Fruit fly (Drosophila melanogaster) whole organism, prepupa: ENCODE measurements around the gene CG9426.

Experiments used
- Blimp-1 ChIP-seq: fragments of 200-800 bp; sonication (Bioruptor generic); optimal IDR thresholded peaks from 3 replicates; lab custom pipeline; 2017; ENCODE audit warnings: missing biosample characterization, missing genetic modification characterization, mild to moderate bottlenecking, moderate library complexity, missing genetic modification reagents
- CG10669 ChIP-seq: fragments of 200-800 bp; sonication (Bioruptor generic); optimal IDR thresholded peaks from 3 replicates; lab custom pipeline; 2018; ENCODE audit warnings: missing biosample characterization, mild to moderate bottlenecking, missing genetic modification characterization, moderate library complexity
- CG11294 ChIP-seq: fragments of 200-800 bp; sonication (Bioruptor generic); IDR thresholded peaks from 2 replicates; pipeline ENCODE4 v1.3.6; 2022; ENCODE audit warnings: missing biosample characterization, missing genetic modification characterization
- CG15336 ChIP-seq: fragments of 200-800 bp; sonication (Bioruptor generic); IDR thresholded peaks from 2 replicates; pipeline ENCODE4 v1.3.6; 2022; ENCODE audit warnings: missing biosample characterization, missing genetic modification characterization
- CG16779 ChIP-seq: fragments of 200-800 bp; sonication (Bioruptor generic); optimal IDR thresholded peaks from 3 replicates; lab custom pipeline; 2017; ENCODE audit warnings: missing biosample characterization, mild to moderate bottlenecking, missing genetic modification characterization
- CG3032 ChIP-seq: fragments of 200-800 bp; optimal IDR thresholded peaks from 2 replicates; lab custom pipeline; 2019; ENCODE audit warnings: missing biosample characterization, mild to moderate bottlenecking, missing genetic modification characterization, moderate library complexity
- CG31627 ChIP-seq: fragments of 200-800 bp; sonication (Bioruptor generic); optimal IDR thresholded peaks from 3 replicates; lab custom pipeline; 2016; ENCODE audit warnings: missing biosample characterization, missing genetic modification characterization
- CG32006 ChIP-seq: fragments of 200-800 bp; sonication (Bioruptor generic); optimal IDR thresholded peaks from 3 replicates; lab custom pipeline; 2017; ENCODE audit warnings: missing biosample characterization, mild to moderate bottlenecking, missing genetic modification characterization
- CG34406 ChIP-seq: fragments of 200-800 bp; sonication (Bioruptor generic); optimal IDR thresholded peaks from 3 replicates; lab custom pipeline; 2016; ENCODE audit warnings: missing biosample characterization, missing genetic modification characterization
- CG3919 ChIP-seq: fragments of 200-800 bp; sonication (Bioruptor generic); optimal IDR thresholded peaks from 3 replicates; lab custom pipeline; 2016; ENCODE audit warnings: missing biosample characterization, missing genetic modification characterization
- CG6163 ChIP-seq: fragments of 200-800 bp; sonication (Bioruptor generic); IDR thresholded peaks from 3 replicates; pipeline ENCODE4 v1.3.6; 2022; ENCODE audit warnings: missing biosample characterization, missing genetic modification characterization
- CG6276 ChIP-seq: fragments of 200-800 bp; sonication (Bioruptor generic); optimal IDR thresholded peaks from 2 replicates; lab custom pipeline; 2017; ENCODE audit warnings: missing biosample characterization, mild to moderate bottlenecking, missing genetic modification characterization
- CG6808 ChIP-seq: fragments of 200-800 bp; sonication (Bioruptor generic); optimal IDR thresholded peaks from 3 replicates; lab custom pipeline; 2017; ENCODE audit warnings: missing biosample characterization, missing genetic modification characterization, mild to moderate bottlenecking, moderate library complexity, missing genetic modification reagents
- CG6854 ChIP-seq: fragments of 200-800 bp; sonication (Bioruptor generic); optimal IDR thresholded peaks from 2 replicates; lab custom pipeline; 2017; ENCODE audit warnings: missing biosample characterization, mild to moderate bottlenecking, missing genetic modification characterization
- CG8119 ChIP-seq: fragments of 200-800 bp; sonication (Bioruptor generic); IDR thresholded peaks from 3 replicates; pipeline ENCODE4 v1.3.6; 2022; ENCODE audit warnings: missing biosample characterization, missing genetic modification characterization
- CG8319 ChIP-seq: fragments of 200-800 bp; sonication (Bioruptor generic); optimal IDR thresholded peaks from 3 replicates; lab custom pipeline; 2016; ENCODE audit warnings: missing biosample characterization, missing genetic modification characterization
- CG8632 ChIP-seq: fragments of 200-800 bp; sonication (Bioruptor generic); optimal IDR thresholded peaks from 3 replicates; lab custom pipeline; 2016; ENCODE audit warnings: missing biosample characterization, missing genetic modification characterization
- Eip93F ChIP-seq: fragments of 200-800 bp; sonication (Bioruptor generic); optimal IDR thresholded peaks from 2 replicates; lab custom pipeline; 2016; ENCODE audit warnings: missing biosample characterization, mild to moderate bottlenecking, missing genetic modification characterization
- Ets21C ChIP-seq: fragments of 200-800 bp; sonication (Bioruptor generic); optimal IDR thresholded peaks from 3 replicates; lab custom pipeline; 2016; ENCODE audit warnings: missing biosample characterization, missing genetic modification characterization
- Ets96B ChIP-seq: fragments of 200-800 bp; optimal IDR thresholded peaks from 2 replicates; lab custom pipeline; 2019; ENCODE audit warnings: missing biosample characterization, mild to moderate bottlenecking, missing genetic modification characterization, moderate library complexity
- Gug ChIP-seq: fragments of 200-800 bp; sonication (Bioruptor generic); IDR thresholded peaks from 2 replicates; pipeline ENCODE4 v1.3.6; 2022; ENCODE audit warnings: missing biosample characterization, missing genetic modification characterization
- Hr38 ChIP-seq: sonication (Bioruptor generic); optimal IDR thresholded peaks from 2 replicates; lab custom pipeline; 2016; ENCODE audit warnings: missing biosample characterization, missing genetic modification characterization
- Hr39 ChIP-seq: fragments of 200-800 bp; sonication (Bioruptor generic); optimal IDR thresholded peaks from 2 replicates; lab custom pipeline; 2016; ENCODE audit warnings: missing biosample characterization, missing genetic modification characterization
- Met ChIP-seq: fragments of 200-800 bp; sonication (Bioruptor generic); optimal IDR thresholded peaks from 3 replicates; lab custom pipeline; 2016; ENCODE audit warnings: missing biosample characterization, missing genetic modification characterization
- OdsH ChIP-seq: fragments of 200-800 bp; sonication (Bioruptor generic); optimal IDR thresholded peaks from 3 replicates; lab custom pipeline; 2016; ENCODE audit warnings: missing biosample characterization, missing genetic modification characterization
- Sox15 ChIP-seq: fragments of 200-800 bp; sonication (Bioruptor generic); optimal IDR thresholded peaks from 3 replicates; lab custom pipeline; 2016; ENCODE audit warnings: missing biosample characterization, missing genetic modification characterization
- cyc ChIP-seq: fragments of 200-800 bp; sonication (Bioruptor generic); optimal IDR thresholded peaks from 3 replicates; lab custom pipeline; 2016; ENCODE audit warnings: missing biosample characterization, missing genetic modification characterization
- dac ChIP-seq: fragments of 200-800 bp; sonication (Bioruptor generic); optimal IDR thresholded peaks from 2 replicates; lab custom pipeline; 2017; ENCODE audit warnings: missing biosample characterization, mild to moderate bottlenecking, missing genetic modification characterization
- dsx ChIP-seq: fragments of 200-800 bp; optimal IDR thresholded peaks from 3 replicates; lab custom pipeline; 2019; ENCODE audit warnings: missing biosample characterization, mild to moderate bottlenecking, missing genetic modification characterization, moderate library complexity; ENCODE audit not compliant: poor library complexity, severe bottlenecking
- eg ChIP-seq: fragments of 200-800 bp; sonication (Bioruptor generic); IDR thresholded peaks from 3 replicates; pipeline ENCODE4 v1.3.6; 2022; ENCODE audit warnings: missing biosample characterization, missing genetic modification characterization
- esn ChIP-seq: fragments of 200-800 bp; sonication (Bioruptor generic); optimal IDR thresholded peaks from 2 replicates; lab custom pipeline; 2016; ENCODE audit warnings: missing biosample characterization, mild to moderate bottlenecking, missing genetic modification characterization, moderate library complexity
- fd59A ChIP-seq: fragments of 200-800 bp; sonication (Bioruptor generic); optimal IDR thresholded peaks from 2 replicates; lab custom pipeline; 2017; ENCODE audit warnings: missing biosample characterization, mild to moderate bottlenecking, missing genetic modification characterization, missing genetic modification reagents
- fd85E ChIP-seq: fragments of 200-800 bp; sonication (Bioruptor generic); optimal IDR thresholded peaks from 3 replicates; lab custom pipeline; 2016; ENCODE audit warnings: missing biosample characterization, missing genetic modification characterization
- fkh ChIP-seq: fragments of 200-800 bp; sonication (Bioruptor generic); optimal IDR thresholded peaks from 3 replicates; lab custom pipeline; 2017; ENCODE audit warnings: missing biosample characterization, mild to moderate bottlenecking, missing genetic modification characterization, moderate library complexity
- lz ChIP-seq: fragments of 200-800 bp; sonication (Bioruptor generic); optimal IDR thresholded peaks from 3 replicates; lab custom pipeline; 2016; ENCODE audit warnings: missing biosample characterization, missing genetic modification characterization
- net ChIP-seq: fragments of 200-800 bp; sonication (Bioruptor generic); optimal IDR thresholded peaks from 3 replicates; lab custom pipeline; 2016; ENCODE audit warnings: missing biosample characterization, missing genetic modification characterization
- pdm3 ChIP-seq: fragments of 200-800 bp; sonication (Bioruptor generic); optimal IDR thresholded peaks from 3 replicates; lab custom pipeline; 2016; ENCODE audit warnings: missing biosample characterization, missing genetic modification characterization
- spab ChIP-seq: fragments of 200-800 bp; sonication (Bioruptor generic); optimal IDR thresholded peaks from 2 replicates; lab custom pipeline; 2017; ENCODE audit warnings: missing biosample characterization, mild to moderate bottlenecking, missing genetic modification characterization, missing genetic modification reagents
- ss ChIP-seq, 2 experiments: fragments of 200-800 bp; sonication (Bioruptor generic); optimal IDR thresholded peaks; 2 replicates in 1 of 2; 3 replicates in 1 of 2; lab custom pipeline; 2017 to 2018; ENCODE audit warnings: mild to moderate bottlenecking in 2 of 2, missing biosample characterization in 2 of 2, missing genetic modification characterization in 2 of 2, moderate library complexity in 1 of 2
- topi ChIP-seq: fragments of 200-800 bp; sonication (Bioruptor generic); optimal IDR thresholded peaks from 3 replicates; lab custom pipeline; 2016; ENCODE audit warnings: missing biosample characterization, missing genetic modification characterization
- vri ChIP-seq: fragments of 200-800 bp; sonication (Bioruptor generic); optimal IDR thresholded peaks from 3 replicates; lab custom pipeline; 2016; ENCODE audit warnings: missing biosample characterization, mild to moderate bottlenecking, missing genetic modification characterization

Gene CG9426

dm6 chr2L:13231739-13232138, 12.0 kb upstream of the CG9426 start, which contains the start of gene Prosalpha6T:
Gene Prosalpha6T (plus strand): TSS chr2L:13232039.
- TF ChIP-seq Eip93F (GFP tag; lab: Kevin White, UChicago): no peak
- no peak for TF ChIP-seq CG3919 (GFP tag; lab: Kevin White, UChicago)
- TF ChIP-seq Met (GFP tag; lab: Kevin White, UChicago): no peak
- TF ChIP-seq CG8632 (GFP tag; lab: Kevin White, UChicago): no peak
- TF ChIP-seq fd59A: no peak
- no peak for TF ChIP-seq dsx (GFP tag; lab: Kevin White, UChicago)

- TF ChIP-seq CG6854: no peak
- no peak for TF ChIP-seq Sox15 (GFP tag; lab: Kevin White, UChicago)
- no peak for TF ChIP-seq lz (GFP tag; lab: Kevin White, UChicago)
- TF ChIP-seq ss (GFP tag; optimal IDR thresholded peaks at IDR 0.05; lab: Kevin White, UChicago): no peak
- no peak for TF ChIP-seq topi (GFP tag; lab: Kevin White, UChicago)
- TF ChIP-seq vri: no peak
- TF ChIP-seq CG8319: no peak
- no peak for TF ChIP-seq CG10669 (GFP tag; lab: Kevin White, UChicago)
- no peak for TF ChIP-seq CG32006 (GFP tag; lab: Kevin White, UChicago)
Measured at dm6 chr2L:13229388-13229882, 9.7 kb upstream of the CG9426 start, which contains the start of gene CG16815. Gene CG16815 (plus strand): TSS chr2L:13229832.

- TF ChIP-seq CG6163: no peak
- no peak for TF ChIP-seq lz (GFP tag; lab: Kevin White, UChicago)
- no peak for TF ChIP-seq net (GFP tag; lab: Kevin White, UChicago)
- TF ChIP-seq OdsH (GFP tag; lab: Kevin White, UChicago): no peak
- no peak for TF ChIP-seq esn (GFP tag; lab: Kevin White, UChicago)
- TF ChIP-seq topi (GFP tag; lab: Kevin White, UChicago): no peak
- TF ChIP-seq pdm3: no peak
- no peak for TF ChIP-seq Gug (GFP tag; lab: Robert Waterston, UW)
Measured at dm6 chr2L:13227242-13227641, 7.5 kb upstream of the CG9426 start, which contains the start of gene CG16813. Gene CG16813 (plus strand): TSS chr2L:13227529.

- TF ChIP-seq CG3032 (tag; lab: Kevin White, UChicago): no peak
- TF ChIP-seq Ets21C (GFP tag; lab: Kevin White, UChicago): no peak
- no peak for TF ChIP-seq dac (GFP tag; lab: Kevin White, UChicago)
- TF ChIP-seq CG6276 (GFP tag; lab: Kevin White, UChicago): no peak
- TF ChIP-seq Ets96B (tag; lab: Kevin White, UChicago): no peak
- no peak for TF ChIP-seq vri
- TF ChIP-seq net (GFP tag; lab: Kevin White, UChicago): no peak
- TF ChIP-seq Met (GFP tag; lab: Kevin White, UChicago): no peak
- no peak for TF ChIP-seq Gug (GFP tag; lab: Robert Waterston, UW)
- no peak for TF ChIP-seq CG15336 (GFP tag; lab: Robert Waterston, UW)
- TF ChIP-seq lz (GFP tag; lab: Kevin White, UChicago): no peak
Measured at dm6 chr2L:13225225-13225840, 5.6 kb upstream of the CG9426 start, which contains the start of gene CG15480. Gene CG15480 (minus strand): TSS chr2L:13225275.

- peak; percentile 41 for TF ChIP-seq CG8632 (GFP tag; lab: Kevin White, UChicago)
- TF ChIP-seq fd85E (GFP tag; lab: Kevin White, UChicago): no peak
- peak; percentile 51 for TF ChIP-seq CG31627 (GFP tag; lab: Kevin White, UChicago)
- peak; percentile 49 for TF ChIP-seq cyc (GFP tag; lab: Kevin White, UChicago)
- TF ChIP-seq CG34406: peak; percentile 48
- peak; percentile 60; the same call in 1 of the 2 replicates for TF ChIP-seq CG15336 (GFP tag; lab: Robert Waterston, UW)
- no peak for TF ChIP-seq Hr38
- peak; percentile 70 for TF ChIP-seq esn (GFP tag; lab: Kevin White, UChicago)
- no peak for TF ChIP-seq Blimp-1
- TF ChIP-seq CG8119 (GFP tag; lab: Robert Waterston, UW): peak; percentile 43; the same call in 1 of the 3 replicates
- peak; percentile 66 for TF ChIP-seq eg (GFP tag; lab: Robert Waterston, UW)
- TF ChIP-seq CG6276 (GFP tag; lab: Kevin White, UChicago): no peak
- TF ChIP-seq Gug (GFP tag; lab: Robert Waterston, UW): peak; percentile 35; the same call in 1 of the 2 replicates
- peak; percentile 44 for TF ChIP-seq Hr39 (GFP tag; lab: Kevin White, UChicago)
- TF ChIP-seq CG16779: no peak
- no peak for TF ChIP-seq spab
- no peak for TF ChIP-seq lz (GFP tag; lab: Kevin White, UChicago)
- no peak for TF ChIP-seq CG11294
- TF ChIP-seq fkh (GFP tag; lab: Kevin White, UChicago): peak; percentile 78
- TF ChIP-seq Sox15 (GFP tag; lab: Kevin White, UChicago): peak; percentile 29
- TF ChIP-seq CG6808 (GFP tag; lab: Kevin White, UChicago): no peak
Measured at dm6 chr2L:13222225-13222648, 2.5 kb upstream of the CG9426 start, which contains the start of the genes Ski6 and CG16812. Gene Ski6 (minus strand): TSS chr2L:13222429. Gene CG16812 (plus strand): TSS chr2L:13222587.
